Fruit fly (Drosophila melanogaster): ENCODE measurements around the gene Cyp12a5.

Gene Cyp12a5

DNA sequence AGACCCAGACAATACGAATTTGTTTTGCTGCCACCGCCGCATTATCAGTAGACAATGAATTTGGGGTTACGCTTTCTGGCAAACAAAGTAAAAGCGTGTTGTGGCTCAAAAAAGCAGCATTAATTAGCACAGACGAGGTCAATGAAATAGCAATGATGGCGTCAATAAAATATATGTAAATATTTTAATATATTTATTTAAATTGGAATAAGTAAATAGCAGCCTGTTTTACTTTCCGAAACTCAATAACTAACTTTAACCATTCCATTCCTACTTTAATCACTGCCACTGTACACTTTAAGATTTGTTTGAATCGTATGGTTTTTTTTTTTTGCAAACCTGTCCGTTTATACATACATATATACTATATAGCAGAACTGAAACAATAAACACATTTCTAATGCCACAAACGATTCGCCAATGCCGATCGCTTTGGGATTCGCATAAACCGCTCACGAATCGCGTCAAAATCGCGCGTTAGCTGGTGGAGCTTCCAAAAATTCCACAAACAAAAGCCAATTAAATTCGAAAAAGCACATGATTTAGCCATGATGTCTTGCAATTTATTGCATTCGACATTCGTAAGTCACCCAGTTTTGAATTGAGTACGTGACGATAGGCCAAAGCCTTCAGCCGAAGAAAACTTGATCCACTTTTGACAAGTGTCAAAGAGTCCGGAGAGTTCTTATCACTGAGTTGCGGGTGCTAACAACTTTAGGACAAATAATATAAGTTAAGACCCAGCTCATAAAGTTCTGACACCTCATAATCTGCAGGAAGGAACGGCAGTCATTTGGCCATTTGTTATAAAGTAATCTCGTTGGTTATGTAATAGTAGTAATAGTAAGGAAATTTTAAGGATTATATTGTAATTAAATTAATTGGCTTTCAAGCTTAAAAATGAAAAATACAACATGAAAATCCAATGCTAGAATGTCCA, 19.7 kb downstream of the Cyp12a5 start:
- peak; percentile 27 for TF ChIP-seq OdsH (GFP tag; optimal IDR thresholded peaks at IDR 0.05)
- TF ChIP-seq N (GFP tag; optimal IDR thresholded peaks at IDR 0.05): no peak
- TF ChIP-seq HLH106 (tag; optimal IDR thresholded peaks at IDR 0.05): peak; percentile 54
- no peak for TF ChIP-seq psq (GFP tag; optimal IDR thresholded peaks at IDR 0.05)
- TF ChIP-seq CG32264 (GFP tag; optimal IDR thresholded peaks at IDR 0.05): no peak
- TF ChIP-seq Sp1 (GFP tag; optimal IDR thresholded peaks at IDR 0.05): peak; percentile 61
- no peak for TF ChIP-seq dsf (GFP tag; optimal IDR thresholded peaks at IDR 0.05; ENCODE audit: borderline replicate concordance)
- peak; percentile 60 for TF ChIP-seq rgr (GFP tag; optimal IDR thresholded peaks at IDR 0.05)
- peak; percentile 19 for TF ChIP-seq woc (GFP tag; optimal IDR thresholded peaks at IDR 0.05)
- no peak for TF ChIP-seq Abd-B (GFP tag; optimal IDR thresholded peaks at IDR 0.05)
- TF ChIP-seq Myc (optimal IDR thresholded peaks at IDR 0.05): peak; percentile 11
- TF ChIP-seq h (GFP tag; optimal IDR thresholded peaks at IDR 0.05): peak; percentile 38
- TF ChIP-seq foxo (GFP tag; optimal IDR thresholded peaks at IDR 0.05): peak in 1 of 2 experiments; percentile 54

DNA sequence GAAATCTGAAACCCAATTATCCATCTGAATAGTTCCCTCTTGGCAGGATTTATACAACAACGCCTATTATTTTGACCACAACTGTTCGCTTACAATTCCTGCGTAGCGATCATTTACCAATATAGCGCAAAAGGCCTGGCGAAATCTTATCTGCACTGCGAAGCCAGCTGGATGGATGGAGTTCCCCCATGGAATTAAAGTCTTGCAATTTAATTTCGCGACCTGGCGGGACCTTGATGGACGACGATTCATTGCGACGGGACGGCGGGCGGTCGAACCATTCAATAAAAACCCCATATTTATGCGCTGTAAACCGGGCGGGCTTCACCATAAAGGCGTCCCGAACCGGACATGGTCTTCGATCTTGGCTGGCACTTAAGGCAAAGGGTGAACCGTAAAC, 20.4 kb downstream of the Cyp12a5 start:
- TF ChIP-seq Dfd (GFP tag; optimal IDR thresholded peaks at IDR 0.05): no peak
- TF ChIP-seq Rel (GFP tag; optimal IDR thresholded peaks at IDR 0.05): no peak
- TF ChIP-seq Rel (tag; optimal IDR thresholded peaks at IDR 0.05): peak; percentile 90

DNA sequence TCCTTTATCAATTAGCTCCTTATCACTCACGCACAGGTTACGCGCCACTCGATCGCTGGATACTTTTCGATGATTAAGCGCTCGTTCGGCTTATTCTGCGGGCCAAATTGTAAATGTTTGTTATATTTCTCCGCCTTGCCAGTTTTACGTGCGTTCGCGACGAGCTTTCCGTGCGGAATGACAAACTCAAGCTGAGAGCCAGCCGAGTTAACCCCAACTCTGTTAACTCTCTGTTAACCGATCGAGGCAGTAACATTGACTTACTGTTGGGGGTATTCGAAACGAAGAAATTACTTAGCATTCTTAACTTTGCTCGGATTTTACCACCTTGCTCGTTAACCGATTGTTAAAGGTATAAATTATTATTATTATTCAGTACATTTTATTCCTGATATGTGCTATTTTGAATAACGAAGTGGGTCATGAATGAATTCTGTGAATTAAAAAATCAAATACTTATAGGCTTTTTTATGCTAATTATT, 21.1 kb downstream of the Cyp12a5 start, which contains the start of gene CG5835:
Gene CG5835 (minus strand): TSS at position 185 of the 482 bp plus-strand sequence.
- TF ChIP-seq CG9705 (GFP tag; optimal IDR thresholded peaks at IDR 0.05): no peak
- peak; percentile 46 for TF ChIP-seq Sp1 (GFP tag; optimal IDR thresholded peaks at IDR 0.05)
- no peak for TF ChIP-seq psq (GFP tag; optimal IDR thresholded peaks at IDR 0.05)
- peak; percentile 48 for TF ChIP-seq OdsH (GFP tag; optimal IDR thresholded peaks at IDR 0.05)
- no peak for TF ChIP-seq ey (GFP tag; optimal IDR thresholded peaks at IDR 0.05)
- no peak for TF ChIP-seq pan (optimal IDR thresholded peaks at IDR 0.05)
- TF ChIP-seq Myc (optimal IDR thresholded peaks at IDR 0.05): no peak
- peak in 1 of 2 experiments; percentile 18 for TF ChIP-seq foxo (GFP tag; optimal IDR thresholded peaks at IDR 0.05)
- no peak for TF ChIP-seq jim (GFP tag; optimal IDR thresholded peaks at IDR 0.05)
- no peak for TF ChIP-seq Rel (GFP tag; optimal IDR thresholded peaks at IDR 0.05)
- peak; percentile 42 for TF ChIP-seq Rel (tag; optimal IDR thresholded peaks at IDR 0.05)
- no peak for TF ChIP-seq dmrt93B (GFP tag; optimal IDR thresholded peaks at IDR 0.05)
- TF ChIP-seq fru (GFP tag; optimal IDR thresholded peaks at IDR 0.05): no peak
- TF ChIP-seq brk (GFP tag; optimal IDR thresholded peaks at IDR 0.05): no peak
- TF ChIP-seq lola (GFP tag; optimal IDR thresholded peaks at IDR 0.05): no peak
- peak; percentile 47 for TF ChIP-seq h (GFP tag; optimal IDR thresholded peaks at IDR 0.05)
- TF ChIP-seq usp (GFP tag; optimal IDR thresholded peaks at IDR 0.05): no peak
- no peak for TF ChIP-seq CrebA (GFP tag; optimal IDR thresholded peaks at IDR 0.05; ENCODE audit: borderline replicate concordance)
- peak; percentile 21 for TF ChIP-seq dsf (GFP tag; optimal IDR thresholded peaks at IDR 0.05; ENCODE audit: borderline replicate concordance)
- no peak for TF ChIP-seq Abd-B (GFP tag; optimal IDR thresholded peaks at IDR 0.05)
- TF ChIP-seq rgr (GFP tag; optimal IDR thresholded peaks at IDR 0.05): peak; percentile 41
- TF ChIP-seq woc (GFP tag; optimal IDR thresholded peaks at IDR 0.05): no peak
- peak; percentile 60 for TF ChIP-seq Hnf4 (GFP tag; optimal IDR thresholded peaks at IDR 0.05)
- TF ChIP-seq HLH106 (tag; optimal IDR thresholded peaks at IDR 0.05): peak; percentile 6
- no peak for TF ChIP-seq Mio (GFP tag; optimal IDR thresholded peaks at IDR 0.05)
- TF ChIP-seq N (GFP tag; optimal IDR thresholded peaks at IDR 0.05): no peak
- TF ChIP-seq Jra (GFP tag; optimal IDR thresholded peaks at IDR 0.05): peak; percentile 21
- TF ChIP-seq GATAd (GFP tag; optimal IDR thresholded peaks at IDR 0.05): no peak
- TF ChIP-seq Dif (GFP tag; optimal IDR thresholded peaks at IDR 0.05; ENCODE audit: partially characterized antibody): no peak
- TF ChIP-seq Hr78 (GFP tag; optimal IDR thresholded peaks at IDR 0.05): no peak
- no peak for TF ChIP-seq sage (GFP tag; optimal IDR thresholded peaks at IDR 0.05)
- no peak for TF ChIP-seq sv (GFP tag; optimal IDR thresholded peaks at IDR 0.05)
- TF ChIP-seq dl (GFP tag; optimal IDR thresholded peaks at IDR 0.05; ENCODE audit: insufficient read depth in 1 of 2, partially characterized antibody in 2 of 2): no peak
- TF ChIP-seq Dfd (GFP tag; optimal IDR thresholded peaks at IDR 0.05): no peak
- no peak for TF ChIP-seq tai (GFP tag; optimal IDR thresholded peaks at IDR 0.05)
- TF ChIP-seq Hr83 (GFP tag; optimal IDR thresholded peaks at IDR 0.05; ENCODE audit: poor library complexity, severe bottlenecking): no peak
- TF ChIP-seq Vsx2 (GFP tag; optimal IDR thresholded peaks at IDR 0.05; ENCODE audit: partially characterized antibody): no peak
- no peak for TF ChIP-seq CG32264 (GFP tag; optimal IDR thresholded peaks at IDR 0.05)
- peak; percentile 39 for TF ChIP-seq br (GFP tag; optimal IDR thresholded peaks at IDR 0.05)

Measured in whole organism, wandering third instar larva.